Worm (Caenorhabditis elegans) whole organism, young adult: ENCODE data around the gene spe-43.

ENCODE experiments used
- C17E4.6 ChIP-seq: fragments of 200-800 bp; sonication (Bioruptor generic); IDR thresholded peaks from 2 replicates; pipeline ENCODE4 v1.3.6; 2022; ENCODE audit warnings: missing genetic modification reagents, missing genetic modification characterization, missing compliant biosample characterization
- D2030.7 ChIP-seq: fragments of 200-800 bp; sonication (Bioruptor generic); IDR thresholded peaks from 2 replicates; pipeline ENCODE4 v1.3.6; 2022; ENCODE audit warnings: missing genetic modification reagents, missing genetic modification characterization, missing compliant biosample characterization
- F23B12.7 ChIP-seq: sonication (generic microtip); optimal IDR thresholded peaks from 2 replicates; lab custom pipeline; 2017; ENCODE audit warnings: missing genetic modification characterization, mild to moderate bottlenecking, missing compliant biosample characterization, antibody characterized with exemption, moderate library complexity; ENCODE audit not compliant: insufficient read depth
- F33H1.4 ChIP-seq: fragments of 200-800 bp; sonication (Bioruptor generic); IDR thresholded peaks from 2 replicates; pipeline ENCODE4 v1.3.6; 2022; ENCODE audit warnings: missing genetic modification reagents, missing genetic modification characterization, missing compliant biosample characterization
- F37B4.10 ChIP-seq: fragments of 200-800 bp; sonication (Bioruptor generic); IDR thresholded peaks from 2 replicates; pipeline ENCODE4 v1.3.6; 2022; ENCODE audit warnings: missing genetic modification characterization, missing compliant biosample characterization
- F39B2.1 ChIP-seq: fragments of 200-800 bp; sonication (Bioruptor generic); IDR thresholded peaks from 2 replicates; pipeline ENCODE4 v1.3.6; 2022; ENCODE audit warnings: missing genetic modification reagents, missing genetic modification characterization, missing compliant biosample characterization
- F49E8.2 ChIP-seq: sonication (generic microtip); optimal IDR thresholded peaks from 3 replicates; lab custom pipeline; 2017; ENCODE audit warnings: missing genetic modification characterization, mild to moderate bottlenecking, missing compliant biosample characterization, antibody characterized with exemption, moderate library complexity; ENCODE audit not compliant: insufficient read depth
- F55B11.4 ChIP-seq: sonication (generic microtip); optimal IDR thresholded peaks from 2 replicates; lab custom pipeline; 2016; ENCODE audit warnings: missing compliant biosample characterization, missing genetic modification characterization, borderline replicate concordance; ENCODE audit not compliant: insufficient read depth
- K11D2.4 ChIP-seq: fragments of 200-800 bp; sonication (Bioruptor generic); IDR thresholded peaks from 2 replicates; pipeline ENCODE4 v1.3.6; 2022; ENCODE audit warnings: missing genetic modification reagents, missing genetic modification characterization, missing compliant biosample characterization
- Y67H2A.10 ChIP-seq: fragments of 200-800 bp; sonication (Bioruptor generic); conservative IDR thresholded peaks from 2 replicates; pipeline ENCODE4 v1.3.6; 2022; ENCODE audit warnings: missing genetic modification reagents, missing genetic modification characterization, missing compliant biosample characterization
- aptf-3 ChIP-seq: fragments of 200-800 bp; sonication (Bioruptor generic); IDR thresholded peaks from 2 replicates; pipeline ENCODE4 v1.3.6; 2022; ENCODE audit warnings: missing genetic modification characterization, missing compliant biosample characterization
- attf-3 ChIP-seq: fragments of 200-800 bp; sonication (Bioruptor generic); conservative IDR thresholded peaks from 2 replicates; pipeline ENCODE4 v1.3.6; 2022; ENCODE audit warnings: missing genetic modification reagents, missing genetic modification characterization, missing compliant biosample characterization
- attf-5 ChIP-seq: fragments of 200-800 bp; sonication (Bioruptor generic); optimal IDR thresholded peaks from 2 replicates; lab custom pipeline; 2018; ENCODE audit warnings: mild to moderate bottlenecking, missing genetic modification characterization, missing compliant biosample characterization
- attf-6 ChIP-seq: fragments of 200-800 bp; sonication (Bioruptor generic); IDR thresholded peaks from 2 replicates; pipeline ENCODE4 v1.3.6; 2022; ENCODE audit warnings: missing genetic modification reagents, missing genetic modification characterization, missing compliant biosample characterization
- ceh-91 ChIP-seq: fragments of 200-800 bp; sonication (Bioruptor generic); IDR thresholded peaks from 2 replicates; pipeline ENCODE4 v1.3.6; 2022; ENCODE audit warnings: missing genetic modification reagents, missing genetic modification characterization, missing compliant biosample characterization
- dpff-1 ChIP-seq: sonication (generic microtip); optimal IDR thresholded peaks from 2 replicates; lab custom pipeline; 2017; ENCODE audit warnings: mild to moderate bottlenecking, missing genetic modification characterization, missing compliant biosample characterization
- efl-1 ChIP-seq: fragments of 150-350 bp; optimal IDR thresholded peaks from 2 replicates; lab custom pipeline; 2014; ENCODE audit warnings: missing biosample characterization, missing genetic modification reagents, missing genetic modification characterization
- egl-44 ChIP-seq: fragments of 200-800 bp; sonication (Bioruptor generic); IDR thresholded peaks from 2 replicates; pipeline ENCODE4 v1.3.6; 2022; ENCODE audit warnings: missing genetic modification reagents, missing genetic modification characterization, missing compliant biosample characterization
- gei-17 ChIP-seq: fragments of 200-800 bp; sonication (Bioruptor generic); optimal IDR thresholded peaks from 2 replicates; lab custom pipeline; 2018; ENCODE audit warnings: mild to moderate bottlenecking, missing genetic modification characterization, missing compliant biosample characterization
- hmg-1.2 ChIP-seq: fragments of 200-800 bp; sonication (Bioruptor generic); IDR thresholded peaks from 2 replicates; pipeline ENCODE4 v1.3.6; 2022; ENCODE audit warnings: missing genetic modification reagents, missing genetic modification characterization, missing compliant biosample characterization
- lin-26 ChIP-seq: fragments of 200-800 bp; sonication (Bioruptor generic); IDR thresholded peaks from 2 replicates; pipeline ENCODE4 v1.3.6; 2022; ENCODE audit warnings: missing genetic modification reagents, missing genetic modification characterization, missing compliant biosample characterization
- lin-35 ChIP-seq, 3 experiments: fragments of 150-350 bp in 2 of 3; sonication (generic microtip) in 1 of 3; optimal IDR thresholded peaks; 2 replicates each; lab custom pipeline; 2014 to 2018; ENCODE audit warnings: missing biosample characterization in 3 of 3, missing genetic modification characterization in 3 of 3, missing genetic modification reagents in 3 of 3
- lin-54 ChIP-seq: fragments of 200-800 bp; sonication (Bioruptor generic); optimal IDR thresholded peaks from 2 replicates; lab custom pipeline; 2018; ENCODE audit warnings: mild to moderate bottlenecking, missing genetic modification characterization, missing compliant biosample characterization
- lsl-1 ChIP-seq: fragments of 200-800 bp; sonication (Bioruptor generic); optimal IDR thresholded peaks from 2 replicates; lab custom pipeline; 2018; ENCODE audit warnings: mild to moderate bottlenecking, missing genetic modification characterization, moderate library complexity, missing compliant biosample characterization
- madf-6 ChIP-seq: fragments of 200-800 bp; sonication (Bioruptor generic); IDR thresholded peaks from 2 replicates; pipeline ENCODE4 v1.3.6; 2022; ENCODE audit warnings: missing genetic modification reagents, missing genetic modification characterization, missing compliant biosample characterization
- madf-8 ChIP-seq: fragments of 200-800 bp; sonication (Bioruptor generic); conservative IDR thresholded peaks from 2 replicates; pipeline ENCODE4 v1.3.6; 2022; ENCODE audit warnings: missing genetic modification reagents, missing genetic modification characterization, missing compliant biosample characterization
- mxl-1 ChIP-seq: sonication (generic microtip); optimal IDR thresholded peaks from 2 replicates; lab custom pipeline; 2016; ENCODE audit warnings: missing genetic modification characterization, missing compliant biosample characterization
- nfya-1 ChIP-seq: sonication (generic microtip); optimal IDR thresholded peaks from 2 replicates; lab custom pipeline; 2017; ENCODE audit warnings: antibody characterized with exemption, missing compliant biosample characterization, missing genetic modification characterization, borderline replicate concordance; ENCODE audit not compliant: insufficient read depth
- nfya-2 ChIP-seq: fragments of 200-800 bp; sonication (Bioruptor generic); IDR thresholded peaks from 2 replicates; pipeline ENCODE4 v1.3.6; 2022; ENCODE audit warnings: missing genetic modification reagents, missing genetic modification characterization, missing compliant biosample characterization
- rcor-1 ChIP-seq: fragments of 200-800 bp; sonication (Bioruptor generic); IDR thresholded peaks from 2 replicates; pipeline ENCODE4 v1.3.6; 2022; ENCODE audit warnings: missing genetic modification reagents, missing genetic modification characterization, missing compliant biosample characterization
- snpc-1.1 ChIP-seq: sonication (generic microtip); optimal IDR thresholded peaks from 2 replicates; lab custom pipeline; 2017; ENCODE audit warnings: missing genetic modification characterization, mild to moderate bottlenecking, missing compliant biosample characterization, antibody characterized with exemption, moderate library complexity, missing genotype, missing genetic modification reagents; ENCODE audit not compliant: insufficient read depth
- snpc-4 ChIP-seq, 5 experiments: fragments of 150-350 bp in 1 of 5; sonication (generic microtip) in 4 of 5; optimal IDR thresholded peaks; 2 replicates each; lab custom pipeline; 2014 to 2018; ENCODE audit warnings: missing genetic modification characterization in 5 of 5, missing biosample characterization in 3 of 5, antibody characterized with exemption in 2 of 5, mild to moderate bottlenecking in 2 of 5, missing compliant biosample characterization in 2 of 5, missing genotype in 2 of 5, moderate library complexity in 2 of 5, missing genetic modification reagents in 1 of 5
- tbp1 ChIP-seq: fragments of 200-800 bp; sonication (Bioruptor generic); optimal IDR thresholded peaks from 2 replicates; lab custom pipeline; 2018; ENCODE audit warnings: mild to moderate bottlenecking, missing genetic modification characterization, missing compliant biosample characterization
- unc-62 ChIP-seq: fragments of 150-350 bp; optimal IDR thresholded peaks from 2 replicates; lab custom pipeline; 2014; ENCODE audit warnings: missing biosample characterization, missing genetic modification reagents, missing genetic modification characterization
- xnd-1 ChIP-seq: sonication (generic microtip); optimal IDR thresholded peaks from 2 replicates; lab custom pipeline; 2016; ENCODE audit warnings: missing genotype, missing genetic modification reagents, missing genetic modification characterization, missing compliant biosample characterization
- zfh-2 ChIP-seq: fragments of 200-800 bp; sonication (Bioruptor generic); conservative IDR thresholded peaks from 2 replicates; pipeline ENCODE4 v1.3.6; 2022; ENCODE audit warnings: missing genetic modification reagents, missing genetic modification characterization, missing compliant biosample characterization
- ztf-25 ChIP-seq: fragments of 200-800 bp; sonication (Bioruptor generic); IDR thresholded peaks from 2 replicates; pipeline ENCODE4 v1.3.6; 2022; ENCODE audit warnings: missing genetic modification reagents, missing genetic modification characterization, missing compliant biosample characterization
- ztf-3 ChIP-seq: fragments of 200-800 bp; sonication (Bioruptor generic); optimal IDR thresholded peaks from 2 replicates; lab custom pipeline; 2018; ENCODE audit warnings: mild to moderate bottlenecking, missing genetic modification characterization, missing compliant biosample characterization
- ztf-6 ChIP-seq: fragments of 200-800 bp; sonication (Bioruptor generic); IDR thresholded peaks from 2 replicates; pipeline ENCODE4 v1.3.6; 2022; ENCODE audit warnings: missing genetic modification reagents, missing genetic modification characterization, missing compliant biosample characterization

The spe-43 gene

DNA sequence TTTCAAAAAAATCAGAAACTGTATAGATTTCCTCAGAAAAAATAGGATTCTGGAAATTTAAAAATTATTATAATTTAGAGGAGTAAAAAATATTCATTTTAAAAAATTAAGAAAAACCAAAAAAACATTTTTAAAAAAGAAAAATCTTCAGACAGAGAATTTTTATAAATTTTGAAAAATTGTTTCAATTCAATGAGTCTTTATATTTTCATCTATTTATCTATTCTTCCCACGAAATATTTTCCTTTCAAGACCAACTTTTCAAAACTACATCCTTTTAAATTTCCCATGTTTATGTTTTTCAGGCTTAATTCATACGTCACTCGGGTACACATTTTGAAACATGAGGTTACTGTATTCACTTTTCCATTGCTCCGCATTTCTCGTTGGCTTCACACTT lies 28.1 kb upstream of the spe-43 start, which contains the start of gene nas-14:
Gene nas-14, plus strand, starts transcription at position 301 of the 400 bp plus-strand sequence.
- TF ChIP-seq lin-54 (GFP tag; lab: Kevin White, UChicago): no peak
- no peak for TF ChIP-seq attf-5 (GFP tag; lab: Kevin White, UChicago)
- no peak for TF ChIP-seq lin-26 (GFP tag; lab: Robert Waterston, UW)
- TF ChIP-seq hmg-1.2 (GFP tag; lab: Robert Waterston, UW): no peak

DNA sequence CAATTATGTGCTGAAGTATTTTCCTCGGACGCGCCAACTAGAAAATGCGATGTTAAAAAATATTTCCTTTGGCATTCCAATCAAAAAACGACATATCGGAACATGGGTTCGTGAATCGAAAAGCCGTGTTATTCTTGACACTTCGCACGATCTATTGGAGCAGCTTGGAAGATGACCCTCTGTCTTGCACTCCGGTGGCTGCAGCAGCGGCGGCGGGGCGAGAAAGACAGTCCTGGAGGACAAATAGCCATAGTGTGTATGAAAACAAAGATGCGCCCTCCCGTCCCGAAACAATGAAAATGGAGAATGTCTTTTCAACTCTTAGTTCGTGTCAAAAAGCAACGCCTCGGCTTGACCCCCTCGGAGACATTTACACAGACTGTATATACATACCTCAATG lies 25.4 kb upstream of the spe-43 start:
- TF ChIP-seq aptf-3 (GFP tag; lab: Robert Waterston, UW) (no peak), D2030.7 (GFP tag; lab: Robert Waterston, UW) (no peak), F49E8.2 (no peak), attf-3 (GFP tag; lab: Robert Waterston, UW) (no peak), F23B12.7 (tag; lab: Kevin White, UChicago) (no peak), zfh-2 (GFP tag; lab: Robert Waterston, UW) (no peak), ztf-3 (no peak), nfya-1 (tag; lab: Kevin White, UChicago) (no peak), F55B11.4 (tag; lab: Kevin White, UChicago) (no peak), K11D2.4 (GFP tag; lab: Robert Waterston, UW) (no peak), mxl-1 (tag; lab: Kevin White, UChicago) (no peak), gei-17 (GFP tag; lab: Kevin White, UChicago) (no peak), ztf-6 (no peak), unc-62 (GFP tag; lab: Kevin White, UChicago) (no peak)

- no peak for TF ChIP-seq ztf-25 (GFP tag; lab: Robert Waterston, UW)
- TF ChIP-seq Y67H2A.10 (GFP tag; lab: Robert Waterston, UW): no peak
- no peak for TF ChIP-seq unc-62 (GFP tag; lab: Kevin White, UChicago)
- no peak for TF ChIP-seq snpc-1.1 (tag; lab: Kevin White, UChicago)
Observed at ce11 chrIV:13165181-13165580, 23.0 kb upstream of the spe-43 start, which contains the start of gene scl-14. TSS of gene scl-14 (plus strand) at chrIV:13165481.

DNA sequence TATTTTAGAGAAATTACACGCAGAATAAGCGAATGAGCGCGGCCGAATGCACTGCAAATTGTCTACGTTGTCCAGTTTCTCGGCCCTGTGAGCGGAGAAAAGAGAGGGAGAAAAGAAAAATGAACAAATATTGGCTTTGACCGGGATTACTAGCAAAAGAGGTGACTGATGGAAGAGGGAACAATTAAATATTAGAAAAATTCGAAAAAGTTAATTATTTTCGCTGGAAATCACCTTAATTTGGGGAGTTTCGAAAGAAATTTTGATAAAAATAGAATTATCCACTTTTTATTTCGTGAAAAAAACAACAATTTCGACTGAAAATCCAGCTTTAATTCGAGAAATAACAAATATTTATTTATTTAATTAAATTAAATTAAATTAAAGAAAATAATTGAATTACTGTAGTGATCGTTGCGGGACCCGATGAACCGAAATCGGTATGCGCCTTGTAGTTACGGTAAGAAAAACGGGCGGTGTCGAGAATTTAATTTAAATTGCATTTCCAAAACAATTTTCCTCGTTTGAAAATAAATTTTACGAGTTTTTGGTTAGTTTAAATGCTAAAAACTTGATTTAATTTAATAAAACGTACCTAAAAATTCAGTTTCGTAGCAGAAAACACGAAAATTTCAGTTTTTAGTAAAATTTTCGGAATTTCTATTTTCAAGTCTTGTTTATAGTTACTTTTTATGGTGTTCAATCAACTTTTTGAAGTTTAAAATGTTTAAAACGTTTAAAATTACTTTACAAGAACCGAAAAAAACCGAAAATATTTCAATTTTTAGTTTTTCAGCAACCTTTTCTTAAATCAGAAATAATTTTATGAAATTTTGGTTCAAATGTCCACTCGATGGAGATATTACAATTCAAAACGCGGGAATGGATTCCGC lies 12.5 kb upstream of the spe-43 start, which contains the start of the genes crld-1 and msh-5:
Gene crld-1, minus strand, starts transcription at position 51 of the 893 bp plus-strand sequence.
Gene msh-5, plus strand, starts transcription at position 843 of the 893 bp plus-strand sequence.
- no peak for TF ChIP-seq F37B4.10 (GFP tag; lab: Robert Waterston, UW)
- TF ChIP-seq efl-1 (GFP tag; lab: Kevin White, UChicago): peak; percentile 38
- TF ChIP-seq madf-8 (GFP tag; lab: Robert Waterston, UW): peak; percentile 82
- no peak for TF ChIP-seq F39B2.1 (GFP tag; lab: Robert Waterston, UW)
- 0 out of 2 replicates have a peak, but pooled peaks have one; percentile 43 for TF ChIP-seq rcor-1 (GFP tag; lab: Robert Waterston, UW)
- no peak for TF ChIP-seq C17E4.6
- TF ChIP-seq F23B12.7 (tag; lab: Kevin White, UChicago): no peak
- TF ChIP-seq nfya-2: no peak
- peak; percentile 71; the same call in 1 of the 2 replicates for TF ChIP-seq attf-6 (GFP tag; lab: Robert Waterston, UW)
- peak; percentile 54 for TF ChIP-seq D2030.7 (GFP tag; lab: Robert Waterston, UW)
- peak; percentile 29 for TF ChIP-seq tbp1 (GFP tag; lab: Kevin White, UChicago)
- peak; percentile 81 for TF ChIP-seq xnd-1 (tag; lab: Kevin White, UChicago)
- no peak for TF ChIP-seq egl-44 (GFP tag; lab: Robert Waterston, UW)
- no peak for TF ChIP-seq unc-62 (GFP tag; lab: Kevin White, UChicago)
- TF ChIP-seq madf-6 (GFP tag; lab: Robert Waterston, UW): peak; percentile 90
- TF ChIP-seq F33H1.4 (GFP tag; lab: Robert Waterston, UW): peak; percentile 93
- peak; percentile 97 for TF ChIP-seq lsl-1 (GFP tag; lab: Kevin White, UChicago)
- TF ChIP-seq snpc-4 (GFP tag; optimal IDR thresholded peaks at IDR 0.05; lab: Kevin White, UChicago): peak; percentile 36
- peak in 1 of 4 experiments; percentile 69 for TF ChIP-seq snpc-4 (tag; optimal IDR thresholded peaks at IDR 0.05; lab: Kevin White, UChicago)
- no peak for TF ChIP-seq dpff-1
- TF ChIP-seq lin-54 (GFP tag; lab: Kevin White, UChicago): peak; percentile 63
- TF ChIP-seq lin-35 (GFP tag; optimal IDR thresholded peaks at IDR 0.05; lab: Kevin White, UChicago): no peak
- TF ChIP-seq ceh-91: peak; percentile 51; the same call in 1 of the 2 replicates
